Fruit fly (Drosophila melanogaster): ENCODE results near the gene CG2839.

DNA sequence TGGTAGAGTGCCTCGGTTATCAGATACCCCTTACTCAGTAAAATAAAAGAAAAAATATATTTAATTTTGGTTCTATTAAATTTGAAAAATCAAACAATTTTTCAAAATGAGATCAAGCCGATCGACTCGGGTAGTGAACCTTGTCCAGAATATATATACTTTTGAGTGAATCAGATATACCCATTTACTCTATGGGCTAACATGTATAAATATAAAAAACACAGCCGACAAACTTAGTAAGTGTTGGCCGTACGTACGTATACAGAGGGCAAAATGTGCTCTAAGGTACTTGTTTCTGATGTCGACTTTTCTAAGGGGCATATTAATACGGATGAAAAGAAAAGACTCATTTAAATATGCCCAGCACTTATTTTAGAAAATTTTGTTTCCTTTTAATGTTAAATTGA lies 8.8 kb downstream of the CG2839 start:
- TF ChIP-seq CTCF (optimal IDR thresholded peaks at IDR 0.05) (no peak), CG8478 (optimal IDR thresholded peaks at IDR 0.05) (no peak)
